Worm (Caenorhabditis elegans): ENCODE measurements around the gene igcm-2.

ce11 chrX:6407805-6408204 lies 16.4 kb upstream of the igcm-2 start:
- no peak for TF ChIP-seq unc-39 (tag; optimal IDR thresholded peaks at IDR 0.05)
- no peak for TF ChIP-seq nhr-77 (tag; optimal IDR thresholded peaks at IDR 0.05)
- TF ChIP-seq ztf-11 (tag; optimal IDR thresholded peaks at IDR 0.05): no peak
- no peak for TF ChIP-seq ceh-82 (tag; optimal IDR thresholded peaks at IDR 0.05)
- no peak for TF ChIP-seq aly-2 (tag; optimal IDR thresholded peaks at IDR 0.05)
- TF ChIP-seq ama-1 (optimal IDR thresholded peaks at IDR 0.05): no peak
- TF ChIP-seq ZK546.5 (tag; optimal IDR thresholded peaks at IDR 0.05): no peak
- no peak for TF ChIP-seq unc-55 (GFP tag; optimal IDR thresholded peaks at IDR 0.05)
- no peak for TF ChIP-seq peb-1 (tag; optimal IDR thresholded peaks at IDR 0.05)
- no peak for TF ChIP-seq lin-39 (tag; optimal IDR thresholded peaks at IDR 0.05)
